Worm (Caenorhabditis elegans) whole organism, L2 larva: ENCODE data around the gene str-256.

Experiments
- F13H6.1 ChIP-seq: sonication (generic microtip); optimal IDR thresholded peaks from 2 replicates; lab custom pipeline; 2016; ENCODE audit warnings: missing genetic modification characterization, missing compliant biosample characterization
- snpc-4 ChIP-seq: fragments of 150-350 bp; optimal IDR thresholded peaks from 2 replicates; lab custom pipeline; 2014; ENCODE audit warnings: missing biosample characterization, missing genetic modification characterization
- unc-62 ChIP-seq: fragments of 150-350 bp; optimal IDR thresholded peaks from 2 replicates; lab custom pipeline; 2014; ENCODE audit warnings: missing biosample characterization, missing genetic modification reagents, missing genetic modification characterization
- zag-1 ChIP-seq: fragments of 150-350 bp; optimal IDR thresholded peaks from 2 replicates; lab custom pipeline; 2014; ENCODE audit warnings: missing biosample characterization, missing genetic modification characterization

DNA sequence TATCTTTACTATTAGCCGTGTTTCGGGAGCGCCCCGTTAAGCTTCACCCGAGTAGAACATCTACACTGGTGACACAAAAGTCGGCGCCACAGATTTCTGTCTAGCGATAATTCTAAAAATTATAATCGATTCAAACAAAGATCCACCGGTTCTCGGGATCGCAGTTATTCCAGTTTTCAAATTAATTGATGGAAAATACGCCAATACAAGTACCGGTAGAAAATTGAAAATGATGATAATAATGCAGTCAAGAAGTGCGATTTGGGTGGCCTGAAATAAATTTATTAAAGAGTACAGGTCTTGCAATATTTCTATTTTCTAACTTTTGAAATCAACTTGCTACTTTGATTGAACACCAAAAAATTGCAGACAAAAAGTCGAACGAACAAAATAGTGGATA, 33.6 kb downstream of the str-256 start:
- no peak for TF ChIP-seq unc-62
- no peak for TF ChIP-seq snpc-4
- TF ChIP-seq F13H6.1 (tag; lab: Kevin White, UChicago) = no peak
- TF ChIP-seq zag-1 (tag; lab: Kevin White, UChicago) = no peak
